Worm (Caenorhabditis elegans): ENCODE results near the gene C44C10.5.
A peak's percentile ranks its signal among the peaks of the same experiment; 100 is the strongest.

Gene C44C10.5

ce11 chrX:11662069-11662468, 28.3 kb upstream of the C44C10.5 start:
- TF ChIP-seq C34F6.9 (tag; optimal IDR thresholded peaks at IDR 0.05) (peak; percentile 23), ceh-82 (tag; optimal IDR thresholded peaks at IDR 0.05) (no peak), nhr-129 (tag; optimal IDR thresholded peaks at IDR 0.05) (peak; percentile 32)

ce11 chrX:11662557-11662956, 27.8 kb upstream of the C44C10.5 start:
- TF ChIP-seq sma-9 (GFP tag; optimal IDR thresholded peaks at IDR 0.05) (peak; percentile 12), sma-9 (tag; optimal IDR thresholded peaks at IDR 0.05) (no peak), nhr-129 (tag; optimal IDR thresholded peaks at IDR 0.05) (no peak)

- TF ChIP-seq zag-1 (tag; optimal IDR thresholded peaks at IDR 0.05) (no peak), aly-2 (tag; optimal IDR thresholded peaks at IDR 0.05) (no peak), mbf-1 (tag; optimal IDR thresholded peaks at IDR 0.05) (no peak), dmd-4 (tag; optimal IDR thresholded peaks at IDR 0.05) (no peak), gmeb-1 (tag; optimal IDR thresholded peaks at IDR 0.05) (no peak), mab-5 (tag; optimal IDR thresholded peaks at IDR 0.05) (no peak), skn-1 (tag; optimal IDR thresholded peaks at IDR 0.05) (no peak), nhr-129 (tag; optimal IDR thresholded peaks at IDR 0.05) (no peak), lin-13 (GFP tag; optimal IDR thresholded peaks at IDR 0.05) (no peak), peb-1 (tag; optimal IDR thresholded peaks at IDR 0.05) (no peak), unc-39 (tag; optimal IDR thresholded peaks at IDR 0.05) (no peak)
Measured at ce11 chrX:11664184-11664583, 26.2 kb upstream of the C44C10.5 start.

- TF ChIP-seq unc-55 (GFP tag; optimal IDR thresholded peaks at IDR 0.05): no peak
- no peak for TF ChIP-seq aly-2 (tag; optimal IDR thresholded peaks at IDR 0.05)
- peak; percentile 14 for TF ChIP-seq nhr-25 (tag; optimal IDR thresholded peaks at IDR 0.05)
- TF ChIP-seq blmp-1 (tag; optimal IDR thresholded peaks at IDR 0.05; ENCODE audit: insufficient read depth): peak; percentile 95
- TF ChIP-seq nhr-12 (tag; optimal IDR thresholded peaks at IDR 0.05): no peak
- TF ChIP-seq sem-4 (tag; optimal IDR thresholded peaks at IDR 0.05): peak; percentile 40
Measured at ce11 chrX:11665522-11666017, 24.8 kb upstream of the C44C10.5 start.

- TF ChIP-seq lin-11 (tag; optimal IDR thresholded peaks at IDR 0.05) (no peak), zag-1 (tag; optimal IDR thresholded peaks at IDR 0.05) (peak; percentile 55), sma-3 (GFP tag; optimal IDR thresholded peaks at IDR 0.05) (no peak), elt-3 (tag; optimal IDR thresholded peaks at IDR 0.05) (no peak), mdl-1 (tag; optimal IDR thresholded peaks at IDR 0.05) (no peak), ztf-11 (tag; optimal IDR thresholded peaks at IDR 0.05) (no peak), alr-1 (tag; optimal IDR thresholded peaks at IDR 0.05) (no peak), ceh-82 (tag; optimal IDR thresholded peaks at IDR 0.05) (no peak), unc-55 (GFP tag; optimal IDR thresholded peaks at IDR 0.05) (peak; percentile 81), ztf-1 (GFP tag; conservative IDR thresholded peaks at IDR 0.05) (no peak), blmp-1 (tag; optimal IDR thresholded peaks at IDR 0.05; ENCODE audit: insufficient read depth) (no peak), sma-9 (GFP tag; optimal IDR thresholded peaks at IDR 0.05) (peak; percentile 67), sma-9 (tag; optimal IDR thresholded peaks at IDR 0.05) (no peak), mbf-1 (tag; optimal IDR thresholded peaks at IDR 0.05) (no peak), ama-1 (optimal IDR thresholded peaks at IDR 0.05) (no peak), unc-39 (tag; optimal IDR thresholded peaks at IDR 0.05) (no peak), snpc-4 (tag; optimal IDR thresholded peaks at IDR 0.05) (no peak), egl-27 (tag; optimal IDR thresholded peaks at IDR 0.05) (peak; percentile 36), Y55F3AM.14 (GFP tag; optimal IDR thresholded peaks at IDR 0.05) (no peak), nhr-6 (tag; optimal IDR thresholded peaks at IDR 0.05) (no peak), nhr-21 (tag; optimal IDR thresholded peaks at IDR 0.05) (no peak), gmeb-1 (tag; optimal IDR thresholded peaks at IDR 0.05) (no peak), nhr-129 (tag; optimal IDR thresholded peaks at IDR 0.05) (peak; percentile 6), dmd-4 (tag; optimal IDR thresholded peaks at IDR 0.05) (no peak), lin-39 (tag; optimal IDR thresholded peaks at IDR 0.05) (no peak), crh-2 (tag; optimal IDR thresholded peaks at IDR 0.05) (peak; percentile 8), ceh-16 (tag; optimal IDR thresholded peaks at IDR 0.05) (no peak), lin-13 (GFP tag; optimal IDR thresholded peaks at IDR 0.05) (no peak), nhr-11 (tag; optimal IDR thresholded peaks at IDR 0.05) (no peak), nhr-25 (tag; optimal IDR thresholded peaks at IDR 0.05) (no peak), nhr-12 (tag; optimal IDR thresholded peaks at IDR 0.05) (no peak), F13H6.1 (tag; optimal IDR thresholded peaks at IDR 0.05) (peak; percentile 47), nhr-10 (tag; optimal IDR thresholded peaks at IDR 0.05) (no peak), nhr-237 (tag; optimal IDR thresholded peaks at IDR 0.05) (no peak), unc-62 (GFP tag; optimal IDR thresholded peaks at IDR 0.05) (no peak), mab-5 (tag; optimal IDR thresholded peaks at IDR 0.05) (peak; percentile 76), ZK546.5 (tag; optimal IDR thresholded peaks at IDR 0.05) (no peak), nhr-23 (tag; optimal IDR thresholded peaks at IDR 0.05) (no peak), peb-1 (tag; optimal IDR thresholded peaks at IDR 0.05) (no peak), fos-1 (tag; optimal IDR thresholded peaks at IDR 0.05) (peak; percentile 15)
Measured at ce11 chrX:11666545-11667177, 23.7 kb upstream of the C44C10.5 start, which contains the start of gene noca-2. noca-2 (plus strand) TSS chrX:11667127.
